Fruit fly (Drosophila melanogaster) S2 (cell line): ENCODE results near the gene ninaE.

ENCODE experiments used
- CG8478 ChIP-seq: fragments of >200 bp; optimal IDR thresholded peaks from 2 replicates; lab custom pipeline; 2018
- CTCF ChIP-seq, 2 experiments: fragments of >200 bp; optimal IDR thresholded peaks; 2 replicates each; lab custom pipeline; 2018

dm6 chr3R:19910302-19911029 is 22.5 kb upstream of the ninaE start:
- TF ChIP-seq CTCF (optimal IDR thresholded peaks at IDR 0.05; lab: Kevin White, UChicago) (no peak), CG8478 (no peak)
